Worm (Caenorhabditis elegans): ENCODE results near the gene col-106.
A peak's percentile ranks its signal among the peaks of the same experiment; 100 is the strongest.

col-106 gene

ce11 chrIV:1496017-1496678, 35.6 kb upstream of the col-106 start, which contains the start of gene npp-20 (continued):
- TF ChIP-seq ceh-44 (GFP tag; IDR thresholded peaks at IDR 0.05) (no peak), vab-7 (GFP tag; IDR thresholded peaks at IDR 0.05) (no peak), egl-43 (GFP tag; IDR thresholded peaks at IDR 0.05) (no peak), F26F4.8 (GFP tag; conservative IDR thresholded peaks at IDR 0.05) (no peak), F44E2.7 (GFP tag; IDR thresholded peaks at IDR 0.05) (no peak), lin-13 (GFP tag; optimal IDR thresholded peaks at IDR 0.05) (peak; percentile 15), mdt-29 (GFP tag; IDR thresholded peaks at IDR 0.05) (no peak), F49E8.2 (tag; optimal IDR thresholded peaks at IDR 0.05; ENCODE audit: borderline replicate concordance) (no peak), ces-1 (GFP tag; optimal IDR thresholded peaks at IDR 0.05) (no peak), daf-19 (GFP tag; conservative IDR thresholded peaks at IDR 0.05) (no peak), nhr-28 (tag; optimal IDR thresholded peaks at IDR 0.05) (peak; percentile 62), daf-12 (tag; optimal IDR thresholded peaks at IDR 0.05) (no peak), pha-4 (GFP tag; IDR thresholded peaks at IDR 0.05) (no peak), pha-4 (tag; optimal IDR thresholded peaks at IDR 0.05) (no peak), nhr-41 (GFP tag; IDR thresholded peaks at IDR 0.05) (no peak), zfp-3 (GFP tag; conservative IDR thresholded peaks at IDR 0.05) (0 out of 2 replicates have a peak, but pooled peaks have one; percentile 35), Y48G9A.11 (GFP tag; IDR thresholded peaks at IDR 0.05) (no peak), mes-2 (tag; optimal IDR thresholded peaks at IDR 0.05; ENCODE audit: poor library complexity, severe bottlenecking) (peak; percentile 64), Y105C5A.15 (GFP tag; IDR thresholded peaks at IDR 0.05) (no peak), F37D6.2 (tag; optimal IDR thresholded peaks at IDR 0.05) (no peak), unc-62 (GFP tag; optimal IDR thresholded peaks at IDR 0.05 in 1 of 2) (peak in 1 of 2 experiments; percentile 75), unc-62 (tag; optimal IDR thresholded peaks at IDR 0.05) (no peak), hlh-11 (tag; optimal IDR thresholded peaks at IDR 0.05) (peak; percentile 43), ceh-20 (GFP tag; IDR thresholded peaks at IDR 0.05) (no peak), lim-7 (GFP tag; IDR thresholded peaks at IDR 0.05) (no peak), hmg-1.1 (GFP tag; IDR thresholded peaks at IDR 0.05) (peak; percentile 56), nhr-25 (tag; optimal IDR thresholded peaks at IDR 0.05; ENCODE audit: borderline replicate concordance, insufficient read depth) (no peak), snpc-1.2 (GFP tag; IDR thresholded peaks at IDR 0.05) (no peak), zfp-2 (tag; optimal IDR thresholded peaks at IDR 0.05) (no peak), fkh-10 (GFP tag; optimal IDR thresholded peaks at IDR 0.05) (no peak), daf-8 (GFP tag; IDR thresholded peaks at IDR 0.05) (no peak), saeg-2 (GFP tag; IDR thresholded peaks at IDR 0.05) (no peak), attf-4 (tag; optimal IDR thresholded peaks at IDR 0.05) (no peak), nhr-6 (tag; optimal IDR thresholded peaks at IDR 0.05) (no peak), lin-15B (tag; optimal IDR thresholded peaks at IDR 0.05) (no peak), php-3 (GFP tag; IDR thresholded peaks at IDR 0.05) (peak; percentile 52; the same call in 1 of the 2 replicates), unc-39 (tag; optimal IDR thresholded peaks at IDR 0.05) (no peak), jun-1 (tag; optimal IDR thresholded peaks at IDR 0.05) (no peak), dmd-6 (GFP tag; IDR thresholded peaks at IDR 0.05) (peak; percentile 22; the same call in 1 of the 2 replicates), duxl-1 (tag; optimal IDR thresholded peaks at IDR 0.05; ENCODE audit: poor library complexity) (peak; percentile 59), skn-1 (tag; optimal IDR thresholded peaks at IDR 0.05) (no peak), snpc-4 (tag; optimal IDR thresholded peaks at IDR 0.05) (no peak), T26A8.4 (GFP tag; IDR thresholded peaks at IDR 0.05) (0 out of 2 replicates have a peak, but pooled peaks have one; percentile 20), unc-130 (GFP tag; optimal IDR thresholded peaks at IDR 0.05) (no peak), T20F7.1 (GFP tag; optimal IDR thresholded peaks at IDR 0.05) (peak; percentile 57), lir-3 (tag; optimal IDR thresholded peaks at IDR 0.05) (no peak), ama-1 (optimal IDR thresholded peaks at IDR 0.05) (no peak), madf-5 (GFP tag; IDR thresholded peaks at IDR 0.05) (no peak), mxl-3 (GFP tag; optimal IDR thresholded peaks at IDR 0.05) (no peak), egl-27 (tag; optimal IDR thresholded peaks at IDR 0.05) (no peak), aly-2 (tag; optimal IDR thresholded peaks at IDR 0.05) (no peak)

All from whole organism, L4 larva.